Worm (Caenorhabditis elegans): Measurements from ENCODE around the gene fbxb-7.

The fbxb-7 gene

DNA sequence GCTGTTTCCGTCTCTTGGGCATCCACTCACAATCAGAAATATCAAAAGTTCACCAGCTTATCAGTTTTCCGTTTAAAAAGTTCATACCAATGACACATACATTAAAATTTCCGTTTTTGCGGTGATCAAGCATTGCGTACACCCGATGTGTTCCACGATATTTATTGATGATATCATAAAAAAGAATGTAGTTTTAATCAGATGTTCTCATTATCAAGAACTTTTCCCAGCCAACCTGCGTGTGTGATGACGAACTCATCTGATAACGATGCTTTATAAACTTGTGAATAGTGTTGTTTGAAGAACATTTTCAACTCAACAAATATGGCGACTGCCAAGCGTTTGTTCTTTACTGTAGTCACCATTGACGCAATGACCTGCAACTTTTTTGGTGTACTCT is 39.6 kb downstream of the fbxb-7 start, which contains the start of gene clc-21:
Gene clc-21 (plus strand): TSS at position 301 of the 400 bp plus-strand sequence.
- TF ChIP-seq fos-1 (tag; optimal IDR thresholded peaks at IDR 0.05) (peak; percentile 35), unc-62 (GFP tag; optimal IDR thresholded peaks at IDR 0.05) (no peak)
